Fruit fly (Drosophila melanogaster) whole organism, prepupa: ENCODE data around the gene plh.
A peak's percentile ranks its signal among the peaks of the same experiment; 100 is the strongest.

ENCODE experiments used
- CG11762 ChIP-seq: fragments of 200-800 bp; sonication (Bioruptor generic); optimal IDR thresholded peaks from 3 replicates; lab custom pipeline; 2016; ENCODE audit warnings: missing biosample characterization, missing genetic modification characterization; ENCODE audit not compliant: insufficient read depth
- Hr39 ChIP-seq: fragments of 200-800 bp; sonication (Bioruptor generic); optimal IDR thresholded peaks from 2 replicates; lab custom pipeline; 2016; ENCODE audit warnings: missing biosample characterization, missing genetic modification characterization
- Met ChIP-seq: fragments of 200-800 bp; sonication (Bioruptor generic); optimal IDR thresholded peaks from 3 replicates; lab custom pipeline; 2016; ENCODE audit warnings: missing biosample characterization, missing genetic modification characterization
- Smox ChIP-seq: fragments of 200-800 bp; sonication (Bioruptor generic); optimal IDR thresholded peaks from 3 replicates; lab custom pipeline; 2016; ENCODE audit warnings: missing biosample characterization, missing genetic modification characterization
- eg ChIP-seq: fragments of 200-800 bp; sonication (Bioruptor generic); IDR thresholded peaks from 3 replicates; pipeline ENCODE4 v1.3.6; 2022; ENCODE audit warnings: missing biosample characterization, missing genetic modification characterization

dm6 chr3R:5042057-5042937 is 31.5 kb upstream of the plh start:
- TF ChIP-seq Smox (peak; percentile 46), Hr39 (peak; percentile 46), Met (GFP tag; lab: Kevin White, UChicago) (peak; percentile 58), eg (GFP tag; lab: Robert Waterston, UW) (no peak), CG11762 (GFP tag; lab: Kevin White, UChicago) (peak; percentile 48)
